Worm (Caenorhabditis elegans): ENCODE measurements around the gene lgc-23.

The lgc-23 gene

DNA sequence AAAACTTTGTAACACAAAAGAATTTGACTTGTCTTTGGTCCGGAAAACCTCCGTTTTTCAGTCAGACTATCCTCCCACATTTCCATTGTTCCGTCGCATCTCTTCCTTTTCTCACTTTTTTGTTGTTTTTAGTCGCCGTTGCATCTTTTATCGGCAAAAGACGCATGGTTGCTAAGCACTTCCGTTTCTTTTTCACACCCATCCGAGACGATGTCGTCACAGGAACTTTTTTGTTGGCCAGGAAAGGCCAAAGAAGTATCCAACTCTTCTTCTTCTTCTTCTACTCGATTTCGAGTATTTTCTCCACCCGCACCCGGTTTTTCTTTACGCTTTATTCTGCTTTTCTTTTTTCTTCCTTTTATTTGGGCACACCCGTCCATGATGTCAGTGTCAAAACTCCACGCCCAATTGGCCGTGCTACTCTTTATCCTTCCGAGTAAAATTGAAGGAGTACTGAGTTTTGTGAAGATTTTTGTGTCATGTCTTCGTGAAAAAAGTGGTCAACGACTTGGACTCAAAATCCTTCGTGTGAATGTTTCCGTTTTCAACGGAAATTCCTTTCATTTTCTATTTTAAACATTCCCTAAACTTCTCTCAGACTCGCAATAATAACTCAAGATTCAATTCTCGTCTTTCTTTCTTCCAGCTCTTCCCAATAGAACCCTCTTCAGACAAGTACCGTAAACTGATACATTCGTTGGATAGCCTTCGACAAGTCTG is 39.8 kb upstream of the lgc-23 start, which contains the start of gene B0198.2:
B0198.2 (plus strand) TSS at position 670 of the 720 bp plus-strand sequence.
- TF ChIP-seq lin-32 (GFP tag; optimal IDR thresholded peaks at IDR 0.05) (no peak), snpc-4 (tag; optimal IDR thresholded peaks at IDR 0.05) (no peak), tbx-8 (GFP tag; optimal IDR thresholded peaks at IDR 0.05) (no peak), mep-1 (tag; optimal IDR thresholded peaks at IDR 0.05) (no peak), nhr-12 (tag; optimal IDR thresholded peaks at IDR 0.05) (no peak), nhr-76 (tag; optimal IDR thresholded peaks at IDR 0.05) (no peak), flh-1 (GFP tag; optimal IDR thresholded peaks at IDR 0.05) (no peak), nhr-2 (tag; optimal IDR thresholded peaks at IDR 0.05) (no peak), ceh-83 (GFP tag; optimal IDR thresholded peaks at IDR 0.05) (no peak), sem-2 (GFP tag; optimal IDR thresholded peaks at IDR 0.05) (no peak), elt-3 (tag; optimal IDR thresholded peaks at IDR 0.05) (no peak), ces-1 (GFP tag; optimal IDR thresholded peaks at IDR 0.05) (no peak), ceh-39 (tag; optimal IDR thresholded peaks at IDR 0.05) (no peak), pha-4 (tag; optimal IDR thresholded peaks at IDR 0.05) (no peak)

DNA sequence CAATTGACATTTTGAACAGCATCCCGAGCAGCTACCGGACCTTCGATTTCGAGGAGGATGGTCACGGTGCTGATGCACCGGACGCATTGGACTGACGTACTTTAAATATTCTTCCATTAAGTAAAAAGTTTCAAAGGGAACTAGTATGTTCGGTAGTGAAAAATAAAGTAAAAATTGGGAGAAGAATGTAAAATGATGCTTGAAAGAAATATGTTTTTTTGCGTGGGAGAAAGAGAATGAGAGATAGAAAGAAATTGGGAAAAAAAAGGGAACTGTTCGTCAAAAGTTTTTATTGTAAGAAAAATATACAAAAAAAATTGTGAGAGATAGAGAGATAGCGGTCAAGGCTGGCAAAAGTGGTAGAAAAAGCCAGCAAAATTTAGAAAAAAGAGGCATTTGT is 31.1 kb upstream of the lgc-23 start, which contains the start of gene tsp-20:
tsp-20 (minus strand) TSS at position 101 of the 400 bp plus-strand sequence.
- no peak for TF ChIP-seq pha-4 (tag; optimal IDR thresholded peaks at IDR 0.05)

DNA sequence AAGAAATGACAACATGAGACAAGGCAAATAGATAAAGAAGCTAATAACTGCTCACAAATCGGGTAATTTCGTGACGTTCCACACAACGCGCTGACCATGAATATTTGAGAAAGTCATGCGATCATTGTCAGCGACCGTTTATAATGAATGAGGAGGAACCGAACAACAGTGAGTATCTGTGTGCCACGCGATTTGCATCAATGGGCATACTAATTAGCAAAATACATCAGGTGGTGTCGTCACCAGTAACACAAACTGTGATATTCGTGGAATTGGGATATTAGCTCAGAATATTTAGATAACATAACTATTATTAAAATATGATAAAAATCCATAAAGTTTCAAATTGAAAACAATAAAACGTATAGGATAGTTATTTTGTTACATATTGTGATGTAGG is 30.3 kb upstream of the lgc-23 start:
- TF ChIP-seq ceh-83 (GFP tag; optimal IDR thresholded peaks at IDR 0.05), result no peak
- no peak for TF ChIP-seq sem-2 (GFP tag; optimal IDR thresholded peaks at IDR 0.05)

DNA sequence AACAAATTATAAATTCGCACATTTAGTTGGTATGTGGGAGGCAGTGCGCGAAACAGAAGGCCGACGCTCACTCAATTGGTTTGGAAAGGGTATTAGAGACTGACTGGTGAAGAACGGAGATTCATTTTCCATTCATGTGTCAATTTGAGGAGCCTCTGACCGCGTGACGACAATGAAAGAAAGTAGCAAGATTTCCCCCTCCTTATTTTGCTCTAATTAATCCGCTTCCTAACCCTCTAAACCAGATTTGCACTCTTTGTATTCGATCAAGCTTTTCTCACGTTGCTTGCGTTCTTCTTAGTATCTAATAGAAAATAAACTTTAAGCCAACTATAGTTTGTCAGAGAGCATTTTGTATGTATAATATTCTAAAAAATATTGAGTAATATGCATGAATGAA is 28.9 kb upstream of the lgc-23 start:
- TF ChIP-seq ceh-83 (GFP tag; optimal IDR thresholded peaks at IDR 0.05), result no peak
- peak; percentile 88 for TF ChIP-seq ces-1 (GFP tag; optimal IDR thresholded peaks at IDR 0.05)

DNA sequence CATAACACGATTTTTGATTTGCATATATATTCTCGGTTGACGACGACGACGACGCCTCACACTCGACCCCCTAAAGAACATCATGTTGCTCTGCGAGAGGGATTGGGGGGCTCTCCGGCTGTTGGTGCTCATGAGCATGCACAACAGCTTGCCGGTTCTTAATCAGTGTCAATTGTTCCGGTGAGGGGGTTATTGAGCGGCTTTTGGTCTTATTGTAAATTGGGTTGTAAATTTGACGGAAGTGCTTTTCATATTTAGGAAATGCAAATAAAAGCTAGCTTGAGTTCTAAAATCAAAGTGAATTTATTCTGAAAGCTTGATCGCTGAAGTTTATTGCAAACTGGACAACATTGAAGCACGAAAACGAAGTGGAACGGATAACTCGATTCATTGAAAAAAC is 27.0 kb upstream of the lgc-23 start:
- TF ChIP-seq sptf-1 (tag; optimal IDR thresholded peaks at IDR 0.05) (no peak), ces-1 (GFP tag; optimal IDR thresholded peaks at IDR 0.05) (peak; percentile 59), ceh-39 (tag; optimal IDR thresholded peaks at IDR 0.05) (no peak)

DNA sequence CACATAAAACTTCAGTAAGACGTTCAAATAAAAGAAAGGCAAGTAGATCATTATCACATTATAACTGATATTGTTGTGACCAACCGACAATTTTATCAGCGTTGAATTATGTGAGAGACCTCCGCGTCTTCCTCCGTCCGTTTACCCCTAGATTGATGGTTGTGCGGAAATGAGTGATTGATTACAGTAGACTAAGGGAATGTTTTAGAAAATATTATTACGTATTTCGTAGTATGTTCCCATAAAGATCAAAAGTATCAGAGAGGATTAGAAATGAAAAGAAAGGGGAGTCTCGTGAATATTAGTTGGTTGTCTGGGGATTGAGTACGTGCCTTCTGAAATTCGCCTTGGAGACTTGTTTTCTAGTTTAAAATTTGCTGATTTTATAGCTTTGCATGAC is 26.3 kb upstream of the lgc-23 start:
- TF ChIP-seq ceh-43 (GFP tag; optimal IDR thresholded peaks at IDR 0.05), result no peak
- peak; percentile 29 for TF ChIP-seq unc-62 (GFP tag; optimal IDR thresholded peaks at IDR 0.05)

DNA sequence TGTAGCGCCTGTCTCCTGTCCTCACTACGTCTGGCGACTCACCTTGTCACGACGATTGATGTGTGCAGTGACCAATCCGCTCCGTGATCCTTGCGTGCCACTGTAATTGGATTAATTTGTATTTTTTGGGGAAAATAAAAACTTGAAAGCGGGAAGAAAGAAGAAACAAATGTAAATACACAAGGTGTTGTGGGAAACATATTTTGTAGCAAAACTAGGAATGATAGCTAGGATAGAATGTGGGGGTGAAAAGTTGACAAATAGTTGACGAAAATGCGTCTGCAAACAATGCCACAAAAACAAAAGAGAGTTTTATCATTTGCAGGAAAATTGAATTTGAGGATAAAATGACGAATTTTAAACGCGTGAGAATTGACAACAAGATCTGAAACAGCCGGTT is 8.0 kb upstream of the lgc-23 start, which contains the start of gene B0198.3:
B0198.3 (minus strand) TSS at position 101 of the 400 bp plus-strand sequence.
- TF ChIP-seq mls-2 (tag; optimal IDR thresholded peaks at IDR 0.05) (no peak), elt-1 (tag; optimal IDR thresholded peaks at IDR 0.05; ENCODE audit: borderline replicate concordance, insufficient read depth) (no peak), ham-2 (GFP tag; optimal IDR thresholded peaks at IDR 0.05) (no peak)

DNA sequence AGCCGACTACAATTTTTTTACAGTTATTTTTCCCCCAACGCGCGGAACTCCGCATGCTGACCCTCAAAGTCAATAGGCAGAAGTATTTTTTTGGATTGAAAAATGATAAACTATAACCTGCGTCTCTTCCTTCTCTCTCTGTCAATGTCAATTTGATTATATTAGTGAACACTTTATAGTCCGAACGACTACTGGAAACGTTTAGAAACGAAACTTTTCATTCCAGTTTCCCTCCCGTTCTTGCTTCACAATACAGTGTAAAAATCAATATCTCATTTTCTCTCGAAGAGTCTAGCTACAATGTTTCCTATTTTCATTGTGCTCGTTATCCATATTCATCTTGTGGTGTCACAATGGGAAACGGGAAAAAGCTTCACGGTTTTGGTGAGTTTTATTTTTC is 3.2 kb downstream of the lgc-23 start, which contains the start of gene lgc-24:
lgc-24 (plus strand) TSS at position 301 of the 400 bp plus-strand sequence.
- no peak for TF ChIP-seq mls-2 (tag; optimal IDR thresholded peaks at IDR 0.05)
- no peak for TF ChIP-seq ztf-11 (tag; optimal IDR thresholded peaks at IDR 0.05)
- no peak for TF ChIP-seq elt-1 (tag; optimal IDR thresholded peaks at IDR 0.05; ENCODE audit: borderline replicate concordance, insufficient read depth)

DNA sequence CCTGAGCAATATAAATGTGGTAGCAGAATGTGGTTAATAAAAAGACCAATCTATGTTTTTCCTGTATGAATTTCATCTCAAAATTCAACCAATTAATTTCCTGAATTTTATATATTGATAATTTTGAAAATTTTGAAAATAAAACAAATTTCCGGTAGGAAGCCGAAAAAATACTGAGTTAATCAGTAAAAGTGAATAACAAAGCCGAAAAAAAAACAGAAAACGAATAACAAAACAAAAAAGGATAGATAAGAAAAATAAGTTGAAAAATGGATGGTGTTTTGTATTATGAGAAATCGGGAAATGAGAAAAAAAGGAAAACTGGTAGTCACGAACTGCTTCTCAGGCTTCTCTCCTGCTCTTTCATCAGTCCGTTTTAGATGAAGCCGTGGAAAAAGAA is 8.8 kb downstream of the lgc-23 start, which contains the start of gene tmem-145:
tmem-145 (minus strand) TSS at position 101 of the 400 bp plus-strand sequence.
- no peak for TF ChIP-seq ceh-43 (GFP tag; optimal IDR thresholded peaks at IDR 0.05)
- no peak for TF ChIP-seq lsy-2 (tag; optimal IDR thresholded peaks at IDR 0.05)
- no peak for TF ChIP-seq lin-13 (tag; optimal IDR thresholded peaks at IDR 0.05)

Data from whole organism, mixed stage, embryonic.